Fruit fly (Drosophila melanogaster) whole organism, embryonic: ENCODE measurements around the gene mRpL30.
A peak's percentile ranks its signal among the peaks of the same experiment; 100 is the strongest.

ENCODE experiments used
- CG10321 ChIP-seq: fragments of 200-800 bp; sonication (Bioruptor generic); IDR thresholded peaks from 2 replicates; pipeline ENCODE4 v1.3.6; 2022; ENCODE audit warnings: missing biosample characterization, missing genetic modification characterization
- CG10431 ChIP-seq: fragments of 200-800 bp; sonication (Bioruptor generic); optimal IDR thresholded peaks from 3 replicates; lab custom pipeline; 2018; ENCODE audit warnings: missing biosample characterization, mild to moderate bottlenecking, missing genetic modification characterization
- CG10462 ChIP-seq: fragments of 200-800 bp; sonication (Bioruptor generic); optimal IDR thresholded peaks from 2 replicates; lab custom pipeline; 2016; ENCODE audit warnings: missing biosample characterization, missing genetic modification characterization
- CG10543 ChIP-seq: fragments of 200-800 bp; sonication (Bioruptor generic); optimal IDR thresholded peaks from 3 replicates; lab custom pipeline; 2017; ENCODE audit warnings: missing biosample characterization, mild to moderate bottlenecking, missing genetic modification characterization, moderate library complexity
- CG11456 ChIP-seq: fragments of 200-800 bp; sonication (Bioruptor generic); IDR thresholded peaks from 3 replicates; pipeline ENCODE4 v1.3.6; 2022; ENCODE audit warnings: missing biosample characterization, missing genetic modification characterization
- CG12236 ChIP-seq: fragments of 200-800 bp; sonication (Bioruptor generic); optimal IDR thresholded peaks from 2 replicates; lab custom pipeline; 2016; ENCODE audit warnings: missing biosample characterization, missing genetic modification characterization
- CG12391 ChIP-seq: fragments of 200-800 bp; sonication (Bioruptor generic); optimal IDR thresholded peaks from 3 replicates; lab custom pipeline; 2018; ENCODE audit warnings: missing biosample characterization, mild to moderate bottlenecking, missing genetic modification characterization, moderate library complexity
- CG13296 ChIP-seq: fragments of 200-800 bp; sonication (Bioruptor generic); optimal IDR thresholded peaks from 3 replicates; lab custom pipeline; 2018; ENCODE audit warnings: missing biosample characterization, mild to moderate bottlenecking, missing genetic modification characterization
- CG14050 ChIP-seq: fragments of 200-800 bp; sonication (Bioruptor generic); IDR thresholded peaks from 3 replicates; pipeline ENCODE4 v1.3.6; 2022; ENCODE audit warnings: missing biosample characterization, missing genetic modification characterization
- CG17385 ChIP-seq: fragments of 200-800 bp; sonication (Bioruptor generic); optimal IDR thresholded peaks from 3 replicates; lab custom pipeline; 2018; ENCODE audit warnings: missing biosample characterization, mild to moderate bottlenecking, missing genetic modification characterization
- CG1832 ChIP-seq: fragments of 200-800 bp; sonication (Bioruptor generic); optimal IDR thresholded peaks from 2 replicates; lab custom pipeline; 2017; ENCODE audit warnings: missing biosample characterization, mild to moderate bottlenecking, missing genetic modification characterization, inconsistent platforms
- CG2678 ChIP-seq: fragments of 200-800 bp; sonication (Bioruptor generic); optimal IDR thresholded peaks from 3 replicates; lab custom pipeline; 2019; ENCODE audit warnings: missing biosample characterization, mild to moderate bottlenecking, missing genetic modification characterization, moderate library complexity
- CG33557 ChIP-seq: fragments of 200-800 bp; sonication (Bioruptor generic); optimal IDR thresholded peaks from 2 replicates; lab custom pipeline; 2019; ENCODE audit warnings: missing biosample characterization, mild to moderate bottlenecking, missing genetic modification characterization, moderate library complexity
- CG3407 ChIP-seq: fragments of 200-800 bp; sonication (Bioruptor generic); optimal IDR thresholded peaks from 2 replicates; lab custom pipeline; 2018; ENCODE audit warnings: missing biosample characterization, mild to moderate bottlenecking, missing genetic modification characterization
- CG3847 ChIP-seq: fragments of 200-800 bp; sonication (Bioruptor generic); IDR thresholded peaks from 2 replicates; pipeline ENCODE4 v1.3.6; 2022; ENCODE audit warnings: missing biosample characterization, missing genetic modification characterization
- CG6791 ChIP-seq: fragments of 200-800 bp; sonication (Bioruptor generic); IDR thresholded peaks from 3 replicates; pipeline ENCODE4 v1.3.6; 2022; ENCODE audit warnings: missing biosample characterization, missing genetic modification characterization; ENCODE audit not compliant: partially characterized antibody
- CG7745 ChIP-seq: fragments of 200-800 bp; sonication (Bioruptor generic); optimal IDR thresholded peaks from 2 replicates; lab custom pipeline; 2018; ENCODE audit warnings: missing biosample characterization, mild to moderate bottlenecking, missing genetic modification characterization, moderate library complexity
- CG8478 ChIP-seq: fragments of >200 bp; optimal IDR thresholded peaks from 2 replicates; lab custom pipeline; 2018
- CrebB ChIP-seq: fragments of 200-800 bp; sonication (Bioruptor generic); optimal IDR thresholded peaks from 3 replicates; lab custom pipeline; 2018; ENCODE audit warnings: missing biosample characterization, mild to moderate bottlenecking, missing genetic modification characterization
- Drgx ChIP-seq: fragments of 200-800 bp; sonication (Bioruptor generic); IDR thresholded peaks from 2 replicates; pipeline ENCODE4 v1.3.6; 2022; ENCODE audit warnings: missing biosample characterization, missing genetic modification characterization
- Eip74EF ChIP-seq, 2 experiments: fragments of 200-800 bp in 1 of 2; fragments of >200 bp in 1 of 2; sonication (Bioruptor generic) in 1 of 2; optimal IDR thresholded peaks; 2 replicates each; lab custom pipeline; 2017 to 2019; ENCODE audit warnings: missing biosample characterization in 2 of 2, missing genetic modification characterization in 2 of 2, mild to moderate bottlenecking in 1 of 2, moderate library complexity in 1 of 2
- Hr78 ChIP-seq, 2 experiments: fragments of 200-800 bp in 1 of 2; fragments of >200 bp in 1 of 2; sonication (Bioruptor generic) in 1 of 2; optimal IDR thresholded peaks; 2 replicates each; lab custom pipeline; 2017 to 2019; ENCODE audit warnings: missing biosample characterization in 2 of 2, missing genetic modification characterization in 2 of 2, mild to moderate bottlenecking in 1 of 2, moderate library complexity in 1 of 2
- Med ChIP-seq: fragments of 200-800 bp; sonication (Bioruptor generic); peaks from one replicate; lab custom pipeline; 2016; ENCODE audit warnings: missing biosample characterization, missing genetic modification characterization, mild to moderate bottlenecking, inconsistent platforms, moderate library complexity
- NC2α ChIP-seq: fragments of 200-800 bp; sonication (Bioruptor generic); optimal IDR thresholded peaks from 2 replicates; lab custom pipeline; 2016; ENCODE audit warnings: missing biosample characterization, missing genetic modification characterization
- NfI ChIP-seq: fragments of 200-800 bp; sonication (Bioruptor generic); optimal IDR thresholded peaks from 3 replicates; lab custom pipeline; 2018; ENCODE audit warnings: missing biosample characterization, mild to moderate bottlenecking, missing genetic modification characterization, moderate library complexity
- Scr ChIP-seq: fragments of 200-800 bp; sonication (Bioruptor generic); IDR thresholded peaks from 2 replicates; pipeline ENCODE4 v1.3.6; 2022; ENCODE audit warnings: missing biosample characterization, missing genetic modification characterization; ENCODE audit not compliant: partially characterized antibody
- TFAM ChIP-seq: fragments of 200-800 bp; sonication (Bioruptor generic); optimal IDR thresholded peaks from 2 replicates; lab custom pipeline; 2017; ENCODE audit warnings: missing biosample characterization, missing genetic modification characterization, inconsistent platforms
- ab ChIP-seq: fragments of 200-800 bp; sonication (Bioruptor generic); optimal IDR thresholded peaks from 2 replicates; lab custom pipeline; 2016; ENCODE audit warnings: missing biosample characterization, missing genetic modification characterization
- az2 ChIP-seq: fragments of 200-800 bp; sonication (Bioruptor generic); optimal IDR thresholded peaks from 3 replicates; lab custom pipeline; 2016; ENCODE audit warnings: missing biosample characterization, missing genetic modification characterization
- bowl ChIP-seq: fragments of 200-800 bp; sonication (Bioruptor generic); IDR thresholded peaks from 2 replicates; pipeline ENCODE4 v1.3.6; 2022; ENCODE audit warnings: missing biosample characterization, missing genetic modification characterization
- cad ChIP-seq: fragments of >200 bp; optimal IDR thresholded peaks from 2 replicates; lab custom pipeline; 2017; ENCODE audit warnings: missing biosample characterization, missing genetic modification characterization
- caup ChIP-seq: fragments of 200-800 bp; sonication (Bioruptor generic); optimal IDR thresholded peaks from 3 replicates; lab custom pipeline; 2017; ENCODE audit warnings: missing biosample characterization, mild to moderate bottlenecking, missing genetic modification characterization, moderate library complexity; ENCODE audit not compliant: severe bottlenecking
- cg ChIP-seq: fragments of 200-800 bp; sonication (Bioruptor generic); optimal IDR thresholded peaks from 3 replicates; lab custom pipeline; 2019; ENCODE audit warnings: missing biosample characterization, mild to moderate bottlenecking, missing genetic modification characterization, moderate library complexity
- exex ChIP-seq: fragments of 200-800 bp; sonication (Bioruptor generic); optimal IDR thresholded peaks from 4 replicates; lab custom pipeline; 2018; ENCODE audit warnings: missing biosample characterization, mild to moderate bottlenecking, missing genetic modification characterization, moderate library complexity
- fru ChIP-seq: fragments of >200 bp; optimal IDR thresholded peaks from 2 replicates; lab custom pipeline; 2017
- gcm ChIP-seq: fragments of 200-800 bp; sonication (Bioruptor generic); optimal IDR thresholded peaks from 2 replicates; lab custom pipeline; 2019; ENCODE audit warnings: missing biosample characterization, mild to moderate bottlenecking, missing genetic modification characterization, moderate library complexity
- inv ChIP-seq: fragments of 200-800 bp; sonication (Bioruptor generic); IDR thresholded peaks from 2 replicates; pipeline ENCODE4 v1.3.6; 2022; ENCODE audit warnings: missing biosample characterization, missing genetic modification characterization; ENCODE audit not compliant: partially characterized antibody
- kah ChIP-seq: fragments of 200-800 bp; sonication (Bioruptor generic); optimal IDR thresholded peaks from 2 replicates; lab custom pipeline; 2018; ENCODE audit warnings: missing biosample characterization, mild to moderate bottlenecking, missing genetic modification characterization
- lbe ChIP-seq: fragments of 200-800 bp; sonication (Bioruptor generic); optimal IDR thresholded peaks from 2 replicates; lab custom pipeline; 2016; ENCODE audit warnings: missing biosample characterization, mild to moderate bottlenecking, missing genetic modification characterization
- lola ChIP-seq, 3 experiments: fragments of >200 bp in 2 of 3; fragments of 200-800 bp in 1 of 3; sonication (Bioruptor generic) in 1 of 3; optimal IDR thresholded peaks; 2 replicates each; lab custom pipeline; 2017 to 2019; ENCODE audit warnings: missing biosample characterization in 3 of 3, missing genetic modification characterization in 3 of 3, mild to moderate bottlenecking in 1 of 3, moderate library complexity in 1 of 3
- luna ChIP-seq: fragments of 200-800 bp; sonication (Bioruptor generic); optimal IDR thresholded peaks from 2 replicates; lab custom pipeline; 2016; ENCODE audit warnings: missing biosample characterization, missing genetic modification characterization
- nom ChIP-seq: fragments of 200-800 bp; sonication (Bioruptor generic); optimal IDR thresholded peaks from 2 replicates; lab custom pipeline; 2017; ENCODE audit warnings: missing biosample characterization, missing genetic modification characterization, mild to moderate bottlenecking, moderate library complexity, missing genetic modification reagents
- pho ChIP-seq: fragments of 200-800 bp; sonication (Bioruptor generic); optimal IDR thresholded peaks from 2 replicates; lab custom pipeline; 2016; ENCODE audit warnings: missing biosample characterization, missing genetic modification characterization
- pnt ChIP-seq: fragments of 200-800 bp; sonication (Bioruptor generic); optimal IDR thresholded peaks from 3 replicates; lab custom pipeline; 2016; ENCODE audit warnings: missing biosample characterization, missing genetic modification characterization
- sc ChIP-seq, 3 experiments: fragments of >200 bp in 2 of 3; fragments of 200-800 bp in 1 of 3; sonication (Bioruptor generic) in 1 of 3; optimal IDR thresholded peaks; 2 replicates in 2 of 3; 3 replicates in 1 of 3; lab custom pipeline; 2017; ENCODE audit warnings: mild to moderate bottlenecking in 1 of 3, missing biosample characterization in 1 of 3, missing genetic modification characterization in 1 of 3, missing genetic modification reagents in 1 of 3
- scrt ChIP-seq: fragments of 200-800 bp; sonication (Bioruptor generic); optimal IDR thresholded peaks from 2 replicates; lab custom pipeline; 2018; ENCODE audit warnings: missing biosample characterization, mild to moderate bottlenecking, missing genetic modification characterization, moderate library complexity
- sens ChIP-seq: fragments of 200-800 bp; sonication (Bioruptor generic); peaks from one replicate; lab custom pipeline; 2016; ENCODE audit warnings: missing biosample characterization, missing genetic modification characterization
- sqz ChIP-seq: fragments of 200-800 bp; sonication (Bioruptor generic); optimal IDR thresholded peaks from 3 replicates; lab custom pipeline; 2018; ENCODE audit warnings: missing biosample characterization, mild to moderate bottlenecking, missing genetic modification characterization
- ttk ChIP-seq: fragments of 200-800 bp; sonication (Bioruptor generic); IDR thresholded peaks from 2 replicates; pipeline ENCODE4 v2.1.2; 2022; ENCODE audit warnings: missing biosample characterization, missing genetic modification characterization
- zen ChIP-seq: fragments of 200-800 bp; sonication (Bioruptor generic); optimal IDR thresholded peaks from 3 replicates; lab custom pipeline; 2018; ENCODE audit warnings: missing biosample characterization, mild to moderate bottlenecking, missing genetic modification characterization, moderate library complexity

Gene mRpL30

dm6 chrX:4686150-4686549 lies 38.5 kb downstream of the mRpL30 start (continued):
- peak; percentile 21 for TF ChIP-seq CG2678
- 0 out of 3 replicates have a peak, but pooled peaks have one; percentile 24 for TF ChIP-seq CG6791 (GFP tag; lab: Robert Waterston, UW)
- TF ChIP-seq lola (GFP tag; optimal IDR thresholded peaks at IDR 0.05; lab: Kevin White, UChicago): peak in 1 of 3 experiments; percentile 58
- TF ChIP-seq CG14050 (GFP tag; lab: Robert Waterston, UW): no peak
- peak; percentile 1 for TF ChIP-seq scrt (GFP tag; lab: Kevin White, UChicago)
- no peak for TF ChIP-seq Eip74EF (GFP tag; optimal IDR thresholded peaks at IDR 0.05; lab: Kevin White, UChicago)
- TF ChIP-seq CG7745 (tag; lab: Kevin White, UChicago): no peak
- TF ChIP-seq Scr: no peak
- no peak for TF ChIP-seq caup
- no peak for TF ChIP-seq lbe (GFP tag; lab: Kevin White, UChicago)
- TF ChIP-seq CG33557 (GFP tag; lab: Kevin White, UChicago): no peak
- TF ChIP-seq sens (GFP tag; lab: Kevin White, UChicago): peak; percentile 76
- peak; percentile 96 for TF ChIP-seq CG10321 (GFP tag; lab: Robert Waterston, UW)
- TF ChIP-seq ab (GFP tag; lab: Kevin White, UChicago): no peak
- TF ChIP-seq CG10431 (GFP tag; lab: Kevin White, UChicago): no peak
- TF ChIP-seq sc (optimal IDR thresholded peaks at IDR 0.05; lab: Kevin White, UChicago): no peak
- TF ChIP-seq sc (GFP tag; optimal IDR thresholded peaks at IDR 0.05; lab: Kevin White, UChicago): no peak
- TF ChIP-seq CrebB (tag; lab: Kevin White, UChicago): no peak
- no peak for TF ChIP-seq zen (tag; lab: Kevin White, UChicago)
- TF ChIP-seq cg: peak; percentile 94
- no peak for TF ChIP-seq inv
- no peak for TF ChIP-seq Hr78 (GFP tag; optimal IDR thresholded peaks at IDR 0.05; lab: Kevin White, UChicago)
- no peak for TF ChIP-seq pho (GFP tag; lab: Kevin White, UChicago)
- TF ChIP-seq fru (lab: Kevin White, UChicago): no peak
- peak; percentile 56 for TF ChIP-seq CG10543
- no peak for TF ChIP-seq CG11456
- no peak for TF ChIP-seq NC2α (GFP tag; lab: Kevin White, UChicago)
- peak; percentile 25 for TF ChIP-seq sqz (GFP tag; lab: Kevin White, UChicago)
- TF ChIP-seq NfI (GFP tag; lab: Kevin White, UChicago): peak; percentile 4
- peak; percentile 91 for TF ChIP-seq CG1832
- TF ChIP-seq CG3847 (GFP tag; lab: Robert Waterston, UW): no peak; the same call in 1 of the 2 replicates
- TF ChIP-seq TFAM (GFP tag; lab: Kevin White, UChicago): no peak
- TF ChIP-seq CG10462 (GFP tag; lab: Kevin White, UChicago): no peak
- no peak for TF ChIP-seq CG12391
- TF ChIP-seq CG12236 (GFP tag; lab: Kevin White, UChicago): no peak
- TF ChIP-seq CG17385 (GFP tag; lab: Kevin White, UChicago): peak; percentile 84
- no peak for TF ChIP-seq luna (GFP tag; lab: Kevin White, UChicago)
- TF ChIP-seq kah (GFP tag; lab: Kevin White, UChicago): no peak
- peak; percentile 11 for TF ChIP-seq exex (tag; lab: Kevin White, UChicago)
- no peak for TF ChIP-seq ttk (GFP tag; lab: Robert Waterston, UW)
- peak; percentile 11 for TF ChIP-seq CG13296 (GFP tag; lab: Kevin White, UChicago)
- TF ChIP-seq Drgx: peak; percentile 57
- TF ChIP-seq nom (GFP tag; lab: Kevin White, UChicago): peak; percentile 87
- TF ChIP-seq bowl (GFP tag; lab: Robert Waterston, UW): no peak
- TF ChIP-seq CG8478 (lab: Kevin White, UChicago): peak; percentile 89
- peak; percentile 44 for TF ChIP-seq cad (GFP tag; lab: Kevin White, UChicago)
- TF ChIP-seq az2 (GFP tag; lab: Kevin White, UChicago): no peak
- no peak for TF ChIP-seq gcm (GFP tag; lab: Kevin White, UChicago)
- TF ChIP-seq CG3407: no peak
- TF ChIP-seq pnt (GFP tag; lab: Kevin White, UChicago): no peak
- peak; percentile 52 for TF ChIP-seq Med
